Worm (Caenorhabditis elegans): ENCODE results near the gene F09B12.7.

Gene F09B12.7

ce11 chrX:15077597-15078261 lies 17.1 kb downstream of the F09B12.7 start, which contains the start of the genes H40L08.8, H40L08.2 and H40L08.7 (continued):
- no peak for TF ChIP-seq lin-38 (GFP tag; IDR thresholded peaks at IDR 0.05)
- peak in 1 of 2 experiments; percentile 72 for TF ChIP-seq unc-62 (GFP tag; optimal IDR thresholded peaks at IDR 0.05 in 1 of 2)
- no peak for TF ChIP-seq unc-62 (tag; optimal IDR thresholded peaks at IDR 0.05)
- TF ChIP-seq nhr-102 (tag; optimal IDR thresholded peaks at IDR 0.05) = no peak
- TF ChIP-seq unc-130 (GFP tag; optimal IDR thresholded peaks at IDR 0.05) = no peak

- peak; percentile 22 for TF ChIP-seq nhr-102 (tag; optimal IDR thresholded peaks at IDR 0.05)
- no peak for TF ChIP-seq ZK337.2 (GFP tag; IDR thresholded peaks at IDR 0.05)
- TF ChIP-seq ama-1 (optimal IDR thresholded peaks at IDR 0.05) = peak; percentile 72
- TF ChIP-seq dmd-8 (GFP tag; IDR thresholded peaks at IDR 0.05) = 0 out of 2 replicates have a peak, but pooled peaks have one; percentile 14
- no peak for TF ChIP-seq lin-29 (GFP tag; IDR thresholded peaks at IDR 0.05)
- peak in 1 of 2 experiments; percentile 36 for TF ChIP-seq unc-62 (GFP tag; optimal IDR thresholded peaks at IDR 0.05 in 1 of 2)
- TF ChIP-seq unc-62 (tag; optimal IDR thresholded peaks at IDR 0.05) = no peak
Measured at ce11 chrX:15076909-15077308, 18.0 kb downstream of the F09B12.7 start.

ce11 chrX:15076042-15076565 lies 18.8 kb downstream of the F09B12.7 start, which contains the start of the genes H40L08.3 and H40L08.9:
Gene H40L08.3 (minus strand): TSS chrX:15076092.
Gene H40L08.9 (minus strand): TSS chrX:15076480.
- TF ChIP-seq nhr-102 (tag; optimal IDR thresholded peaks at IDR 0.05) (peak; percentile 30), ama-1 (optimal IDR thresholded peaks at IDR 0.05) (peak; percentile 98), php-3 (GFP tag; IDR thresholded peaks at IDR 0.05) (peak; percentile 46; the same call in 1 of the 2 replicates), ceh-28 (tag; optimal IDR thresholded peaks at IDR 0.05) (no peak), ceh-32 (tag; optimal IDR thresholded peaks at IDR 0.05; ENCODE audit: poor library complexity) (no peak), lin-38 (GFP tag; IDR thresholded peaks at IDR 0.05) (0 out of 2 replicates have a peak, but pooled peaks have one; percentile 5), skn-1 (tag; optimal IDR thresholded peaks at IDR 0.05) (no peak), sdz-12 (GFP tag; optimal IDR thresholded peaks at IDR 0.05) (peak; percentile 57), T26A8.4 (GFP tag; IDR thresholded peaks at IDR 0.05) (peak; percentile 72), nhr-28 (tag; optimal IDR thresholded peaks at IDR 0.05) (peak; percentile 9), Y75B8A.6 (GFP tag; IDR thresholded peaks at IDR 0.05) (0 out of 2 replicates have a peak, but pooled peaks have one; percentile 4), unc-62 (GFP tag; optimal IDR thresholded peaks at IDR 0.05 in 1 of 2) (peak in 1 of 2 experiments; percentile 97), unc-62 (tag; optimal IDR thresholded peaks at IDR 0.05) (no peak), nhr-25 (tag; optimal IDR thresholded peaks at IDR 0.05; ENCODE audit: borderline replicate concordance, insufficient read depth) (peak; percentile 56)

- TF ChIP-seq hmg-1.1 (GFP tag; IDR thresholded peaks at IDR 0.05) (peak; percentile 33; the same call in 1 of the 2 replicates), saeg-2 (GFP tag; IDR thresholded peaks at IDR 0.05) (0 out of 2 replicates have a peak, but pooled peaks have one; percentile 10), lin-15B (tag; optimal IDR thresholded peaks at IDR 0.05) (no peak), nhr-42 (GFP tag; IDR thresholded peaks at IDR 0.05) (0 out of 2 replicates have a peak, but pooled peaks have one; percentile 29), duxl-1 (tag; optimal IDR thresholded peaks at IDR 0.05; ENCODE audit: poor library complexity) (no peak), zip-2 (tag; optimal IDR thresholded peaks at IDR 0.05) (no peak), aha-1 (tag) (peak; percentile 53), F49E8.2 (tag; optimal IDR thresholded peaks at IDR 0.05; ENCODE audit: borderline replicate concordance) (no peak), ctbp-1 (GFP tag; IDR thresholded peaks at IDR 0.05) (no peak), nhr-11 (tag; optimal IDR thresholded peaks at IDR 0.05) (no peak), zip-11 (GFP tag; IDR thresholded peaks at IDR 0.05) (no peak), egl-43 (GFP tag; IDR thresholded peaks at IDR 0.05) (0 out of 2 replicates have a peak, but pooled peaks have one; percentile 10), nhr-41 (GFP tag; IDR thresholded peaks at IDR 0.05) (no peak)
Measured at ce11 chrX:15075170-15075569, 19.7 kb downstream of the F09B12.7 start.

ce11 chrX:15073479-15073878 lies 21.4 kb downstream of the F09B12.7 start:
- TF ChIP-seq F49E8.2 (tag; optimal IDR thresholded peaks at IDR 0.05; ENCODE audit: borderline replicate concordance) (no peak), zip-2 (tag; optimal IDR thresholded peaks at IDR 0.05) (no peak), snpc-4 (tag; optimal IDR thresholded peaks at IDR 0.05) (peak; percentile 47), ces-1 (GFP tag; optimal IDR thresholded peaks at IDR 0.05) (no peak), lir-3 (tag; optimal IDR thresholded peaks at IDR 0.05) (no peak), mes-2 (tag; optimal IDR thresholded peaks at IDR 0.05; ENCODE audit: poor library complexity, severe bottlenecking) (peak; percentile 34), F10B5.3 (tag; optimal IDR thresholded peaks at IDR 0.05) (no peak), nhr-11 (tag; optimal IDR thresholded peaks at IDR 0.05) (no peak), D1046.2 (GFP tag; IDR thresholded peaks at IDR 0.05) (no peak), pqm-1 (tag; optimal IDR thresholded peaks at IDR 0.05) (no peak), saeg-2 (GFP tag; IDR thresholded peaks at IDR 0.05) (no peak), mep-1 (tag; optimal IDR thresholded peaks at IDR 0.05) (no peak), mdl-1 (tag; optimal IDR thresholded peaks at IDR 0.05) (no peak), nhr-102 (tag; optimal IDR thresholded peaks at IDR 0.05) (no peak), lin-29 (GFP tag; IDR thresholded peaks at IDR 0.05) (no peak)
